Fruit fly (Drosophila melanogaster): ENCODE data around the gene CG10413.

DNA sequence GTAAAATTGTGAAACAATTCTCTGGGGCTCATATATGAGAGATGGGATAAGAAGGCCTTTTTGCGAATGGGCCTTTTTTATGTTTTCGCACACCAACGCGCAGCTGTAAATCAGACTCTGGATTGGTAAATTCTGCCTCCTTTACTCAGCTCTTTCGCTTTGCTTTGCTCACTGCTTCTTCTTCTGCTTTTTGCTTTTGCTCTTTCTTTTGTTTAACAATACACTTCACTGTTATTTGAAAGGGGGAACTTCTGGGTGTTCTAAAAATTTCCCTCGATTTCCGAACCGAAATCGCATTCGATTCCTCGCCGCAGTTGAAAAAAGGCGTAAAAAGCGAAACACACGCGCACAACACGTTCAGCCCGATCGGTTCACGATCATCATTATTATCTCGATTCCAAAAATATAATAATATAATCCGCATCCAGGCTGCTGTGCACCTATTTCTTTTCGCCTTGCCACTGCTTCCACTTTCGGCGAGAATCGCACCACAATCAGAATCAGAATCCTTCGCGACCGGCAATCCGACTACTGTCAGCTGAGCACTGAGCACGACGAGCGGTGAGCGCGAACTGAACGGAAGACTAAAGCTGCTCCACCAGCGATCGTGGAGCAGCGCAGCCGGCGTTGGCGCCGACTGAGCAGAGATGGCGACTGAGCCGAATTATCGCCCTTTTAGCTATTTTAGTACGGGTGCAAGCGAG is 33.2 kb downstream of the CG10413 start:
- TF ChIP-seq Gug (GFP tag; IDR thresholded peaks at IDR 0.05) (peak; percentile 13; the same call in 1 of the 2 replicates), net (GFP tag; optimal IDR thresholded peaks at IDR 0.05) (no peak), CG6163 (GFP tag; IDR thresholded peaks at IDR 0.05) (peak; percentile 71), Hr39 (GFP tag; optimal IDR thresholded peaks at IDR 0.05) (no peak), CG8319 (GFP tag; optimal IDR thresholded peaks at IDR 0.05) (no peak)

Measured in whole organism, prepupa.